Fruit fly (Drosophila melanogaster) whole organism, adult: ENCODE measurements around the gene CG15629.

Experiments used
- CG11617 ChIP-seq: fragments of 200-800 bp; sonication (Bioruptor generic); optimal IDR thresholded peaks from 2 replicates; lab custom pipeline; 2017; ENCODE audit warnings: mild to moderate bottlenecking, missing biosample characterization, missing genetic modification reagents, missing genetic modification characterization
- bab1 ChIP-seq: fragments of 200-800 bp; sonication (Bioruptor generic); optimal IDR thresholded peaks from 3 replicates; lab custom pipeline; 2019; ENCODE audit warnings: missing biosample characterization, mild to moderate bottlenecking, missing genetic modification characterization, moderate library complexity
- kay ChIP-seq: fragments of 200-800 bp; sonication (Bioruptor generic); peaks from one replicate; lab custom pipeline; 2016; ENCODE audit warnings: missing biosample characterization, missing genetic modification characterization, borderline replicate concordance
- pad ChIP-seq: fragments of 200-800 bp; sonication (Bioruptor generic); optimal IDR thresholded peaks from 3 replicates; lab custom pipeline; 2017; ENCODE audit warnings: missing biosample characterization, missing genetic modification characterization, mild to moderate bottlenecking, moderate library complexity, missing genetic modification reagents
- toe ChIP-seq: fragments of 200-800 bp; sonication (Bioruptor generic); optimal IDR thresholded peaks from 2 replicates; lab custom pipeline; 2016; ENCODE audit warnings: missing biosample characterization, missing genetic modification characterization

DNA sequence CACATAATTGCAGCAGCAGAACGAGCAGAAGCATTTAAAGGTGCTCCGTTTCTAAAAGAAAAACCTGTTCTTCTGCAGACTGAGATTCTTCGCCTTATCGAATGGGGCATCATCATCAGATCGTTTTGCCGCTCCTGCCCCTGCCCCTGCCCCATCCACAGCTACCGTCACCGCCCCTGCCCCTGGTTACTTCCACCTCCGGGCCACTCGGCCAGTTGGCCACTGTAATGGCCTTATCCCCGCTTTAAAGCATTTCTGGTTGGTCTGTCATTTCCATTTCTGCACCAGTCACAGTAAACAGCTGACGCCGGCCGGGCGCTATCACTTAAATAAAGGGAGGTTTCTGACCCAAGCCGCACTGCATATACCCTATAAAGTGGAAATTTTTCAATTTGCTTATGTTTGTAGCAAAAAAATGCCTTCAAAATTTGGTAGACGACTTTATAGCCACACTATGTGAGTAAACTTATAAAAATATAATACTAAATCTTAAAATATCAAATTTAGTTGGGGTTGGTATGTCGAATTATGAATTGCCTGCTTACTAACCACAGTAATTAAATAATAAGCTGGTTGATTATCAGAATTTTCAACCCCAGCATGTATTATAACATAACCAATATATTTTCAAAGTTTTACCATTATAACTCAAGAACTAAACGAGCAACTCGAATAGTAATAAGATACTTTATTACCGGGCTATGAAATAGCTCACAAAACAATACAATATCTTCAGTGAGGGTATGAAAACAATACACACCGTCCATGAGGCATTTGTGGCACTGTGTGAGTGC lies 1.9 kb upstream of the CG15629 start:
- TF ChIP-seq toe (GFP tag; lab: Kevin White, UChicago) (peak; percentile 37), CG11617 (GFP tag; lab: Kevin White, UChicago) (peak; percentile 77), pad (GFP tag; lab: Kevin White, UChicago) (peak; percentile 27), bab1 (no peak), kay (peak; percentile 68)
